Fruit fly (Drosophila melanogaster): ENCODE results near the gene Taf3.

The Taf3 gene

dm6 chr4:501479-501993 is 34.9 kb upstream of the Taf3 start, which contains the start of gene zfh2 (continued):
- TF ChIP-seq fd64A (GFP tag; optimal IDR thresholded peaks at IDR 0.05), result no peak
- TF ChIP-seq abd-A (tag; optimal IDR thresholded peaks at IDR 0.05), result peak; percentile 100
- peak; percentile 74 for TF ChIP-seq gsb-n (tag; optimal IDR thresholded peaks at IDR 0.05)
- no peak for TF ChIP-seq CG7963 (GFP tag; IDR thresholded peaks at IDR 0.05; ENCODE audit: partially characterized antibody)
- TF ChIP-seq gcm (GFP tag; optimal IDR thresholded peaks at IDR 0.05), result peak; percentile 80
- no peak for TF ChIP-seq NFAT (GFP tag; IDR thresholded peaks at IDR 0.05)
- no peak for TF ChIP-seq CG6689 (GFP tag; IDR thresholded peaks at IDR 0.05)
- no peak for TF ChIP-seq hbn (GFP tag; IDR thresholded peaks at IDR 0.05; ENCODE audit: partially characterized antibody)
- TF ChIP-seq cato (GFP tag; optimal IDR thresholded peaks at IDR 0.05; ENCODE audit: borderline replicate concordance), result no peak
- no peak for TF ChIP-seq Bdp1 (GFP tag; optimal IDR thresholded peaks at IDR 0.05)
- TF ChIP-seq CG17385 (GFP tag; optimal IDR thresholded peaks at IDR 0.05), result peak; percentile 73
- TF ChIP-seq salm (tag; optimal IDR thresholded peaks at IDR 0.05), result no peak
- no peak for TF ChIP-seq NC2β (GFP tag; optimal IDR thresholded peaks at IDR 0.05)
- TF ChIP-seq chn (GFP tag; optimal IDR thresholded peaks at IDR 0.05), result no peak
- TF ChIP-seq Myb (GFP tag; optimal IDR thresholded peaks at IDR 0.05), result no peak
- TF ChIP-seq D (optimal IDR thresholded peaks at IDR 0.05), result no peak
- no peak for TF ChIP-seq D (GFP tag; optimal IDR thresholded peaks at IDR 0.05)
- no peak for TF ChIP-seq CG12299 (tag; optimal IDR thresholded peaks at IDR 0.05)
- TF ChIP-seq CG1647 (GFP tag; optimal IDR thresholded peaks at IDR 0.05), result no peak
- no peak for TF ChIP-seq br (optimal IDR thresholded peaks at IDR 0.05)
- TF ChIP-seq tin (GFP tag; optimal IDR thresholded peaks at IDR 0.05), result no peak
- TF ChIP-seq Elba2 (GFP tag; optimal IDR thresholded peaks at IDR 0.05), result no peak
- no peak for TF ChIP-seq CG15073 (GFP tag; optimal IDR thresholded peaks at IDR 0.05)
- no peak for TF ChIP-seq Usf (GFP tag; optimal IDR thresholded peaks at IDR 0.05)
- TF ChIP-seq crol (GFP tag; IDR thresholded peaks at IDR 0.05), result no peak; the same call in 1 of the 2 replicates
- TF ChIP-seq CG13287 (GFP tag; IDR thresholded peaks at IDR 0.05; ENCODE audit: partially characterized antibody), result peak; percentile 50; the same call in 1 of the 2 replicates
- peak; percentile 95 for TF ChIP-seq Jarid2 (GFP tag; optimal IDR thresholded peaks at IDR 0.05)
- TF ChIP-seq CG16813 (GFP tag; IDR thresholded peaks at IDR 0.05; ENCODE audit: partially characterized antibody), result peak; percentile 20; the same call in 1 of the 3 replicates
- TF ChIP-seq Xbp1 (GFP tag; optimal IDR thresholded peaks at IDR 0.05), result no peak
- TF ChIP-seq CG6813 (GFP tag; optimal IDR thresholded peaks at IDR 0.05), result no peak
- no peak for TF ChIP-seq Xrp1 (GFP tag; IDR thresholded peaks at IDR 0.05)
- TF ChIP-seq gem (tag; optimal IDR thresholded peaks at IDR 0.05), result no peak
- TF ChIP-seq grn (GFP tag; optimal IDR thresholded peaks at IDR 0.05), result no peak
- no peak for TF ChIP-seq CG15696 (tag; optimal IDR thresholded peaks at IDR 0.05)
- TF ChIP-seq ranshi (GFP tag; IDR thresholded peaks at IDR 0.05), result no peak
- no peak for TF ChIP-seq Hr39 (optimal IDR thresholded peaks at IDR 0.05)
- no peak for TF ChIP-seq CG34422 (GFP tag; IDR thresholded peaks at IDR 0.05)
- TF ChIP-seq CG14667 (GFP tag; IDR thresholded peaks at IDR 0.05), result no peak
- no peak for TF ChIP-seq bab2 (GFP tag; optimal IDR thresholded peaks at IDR 0.05)
- TF ChIP-seq CG3726 (GFP tag; IDR thresholded peaks at IDR 0.05), result no peak
- TF ChIP-seq pros (GFP tag; optimal IDR thresholded peaks at IDR 0.05), result peak; percentile 99
- no peak for TF ChIP-seq esg (GFP tag; conservative IDR thresholded peaks at IDR 0.05)
- TF ChIP-seq BtbVII (GFP tag; optimal IDR thresholded peaks at IDR 0.05), result no peak
- TF ChIP-seq Mad (GFP tag; optimal IDR thresholded peaks at IDR 0.05), result no peak
- peak; percentile 13 for TF ChIP-seq CG12071 (GFP tag; optimal IDR thresholded peaks at IDR 0.05)
- peak; percentile 96 for TF ChIP-seq CG7745 (tag; optimal IDR thresholded peaks at IDR 0.05)
- no peak for TF ChIP-seq ham (GFP tag; IDR thresholded peaks at IDR 0.05)
- no peak for TF ChIP-seq gce (GFP tag; IDR thresholded peaks at IDR 0.05)
- no peak for TF ChIP-seq Ssrp (tag; optimal IDR thresholded peaks at IDR 0.05)
- no peak for TF ChIP-seq Hmx (GFP tag; optimal IDR thresholded peaks at IDR 0.05)
- TF ChIP-seq vfl (GFP tag; optimal IDR thresholded peaks at IDR 0.05), result no peak
- TF ChIP-seq otp (GFP tag; IDR thresholded peaks at IDR 0.05), result peak; percentile 41; the same call in 1 of the 3 replicates
